Fruit fly (Drosophila melanogaster) whole organism, embryonic: ENCODE measurements around the gene CG6163.

Source experiments
- Aef1 ChIP-seq: fragments of 200-800 bp; sonication (Bioruptor generic); IDR thresholded peaks from 3 replicates; pipeline ENCODE4 v1.3.6; 2022; ENCODE audit warnings: missing biosample characterization, missing genetic modification characterization
- C15 ChIP-seq: fragments of 200-800 bp; sonication (Bioruptor generic); IDR thresholded peaks from 3 replicates; pipeline ENCODE4 v1.3.6; 2022; ENCODE audit warnings: missing biosample characterization, missing genetic modification characterization
- CG10431 ChIP-seq: fragments of 200-800 bp; sonication (Bioruptor generic); optimal IDR thresholded peaks from 3 replicates; lab custom pipeline; 2018; ENCODE audit warnings: missing biosample characterization, mild to moderate bottlenecking, missing genetic modification characterization
- CG10462 ChIP-seq: fragments of 200-800 bp; sonication (Bioruptor generic); optimal IDR thresholded peaks from 2 replicates; lab custom pipeline; 2016; ENCODE audit warnings: missing biosample characterization, missing genetic modification characterization
- CG12299 ChIP-seq: fragments of 200-800 bp; sonication (Bioruptor generic); optimal IDR thresholded peaks from 2 replicates; lab custom pipeline; 2018; ENCODE audit warnings: missing biosample characterization, mild to moderate bottlenecking, missing genetic modification characterization
- CG13894 ChIP-seq: fragments of 200-800 bp; sonication (Bioruptor generic); optimal IDR thresholded peaks from 3 replicates; lab custom pipeline; 2018; ENCODE audit warnings: missing biosample characterization, mild to moderate bottlenecking, missing genetic modification characterization, moderate library complexity
- CG15073 ChIP-seq: fragments of 200-800 bp; sonication (Bioruptor generic); optimal IDR thresholded peaks from 2 replicates; lab custom pipeline; 2016; ENCODE audit warnings: missing biosample characterization, missing genetic modification characterization
- CG1647 ChIP-seq: fragments of 200-800 bp; sonication (Bioruptor generic); optimal IDR thresholded peaks from 3 replicates; lab custom pipeline; 2016; ENCODE audit warnings: missing biosample characterization, missing genetic modification characterization
- CG18262 ChIP-seq: fragments of 200-800 bp; optimal IDR thresholded peaks from 3 replicates; lab custom pipeline; 2019; ENCODE audit warnings: missing biosample characterization, mild to moderate bottlenecking, missing genetic modification characterization, moderate library complexity
- CG18764 ChIP-seq: fragments of 200-800 bp; sonication (Bioruptor generic); optimal IDR thresholded peaks from 3 replicates; lab custom pipeline; 2016; ENCODE audit warnings: missing biosample characterization, missing genetic modification characterization
- CG2199 ChIP-seq: fragments of 200-800 bp; sonication (Bioruptor generic); IDR thresholded peaks from 3 replicates; pipeline ENCODE4 v1.3.6; 2022; ENCODE audit warnings: missing biosample characterization, missing genetic modification characterization
- CG2678 ChIP-seq: fragments of 200-800 bp; sonication (Bioruptor generic); optimal IDR thresholded peaks from 3 replicates; lab custom pipeline; 2019; ENCODE audit warnings: missing biosample characterization, mild to moderate bottlenecking, missing genetic modification characterization, moderate library complexity
- CG30403 ChIP-seq: fragments of 200-800 bp; sonication (Bioruptor generic); optimal IDR thresholded peaks from 3 replicates; lab custom pipeline; 2016; ENCODE audit warnings: missing biosample characterization, missing genetic modification characterization
- CG4424 ChIP-seq: fragments of 200-800 bp; sonication (Bioruptor generic); optimal IDR thresholded peaks from 3 replicates; lab custom pipeline; 2016; ENCODE audit warnings: missing biosample characterization, missing genetic modification characterization
- CG5245 ChIP-seq: fragments of 200-800 bp; sonication (Bioruptor generic); optimal IDR thresholded peaks from 3 replicates; lab custom pipeline; 2016; ENCODE audit warnings: missing biosample characterization, missing genetic modification characterization
- CG5953 ChIP-seq: fragments of 200-800 bp; sonication (Bioruptor generic); IDR thresholded peaks from 2 replicates; pipeline ENCODE4 v1.3.6; 2022; ENCODE audit warnings: missing biosample characterization, missing genetic modification characterization
- CG6689 ChIP-seq: fragments of 200-800 bp; sonication (Bioruptor generic); IDR thresholded peaks from 2 replicates; pipeline ENCODE4 v1.3.6; 2022; ENCODE audit warnings: missing biosample characterization, missing genetic modification characterization
- D ChIP-seq, 2 experiments: fragments of 200-800 bp in 1 of 2; fragments of >200 bp in 1 of 2; sonication (Bioruptor generic) in 1 of 2; optimal IDR thresholded peaks; 2 replicates in 1 of 2; 3 replicates in 1 of 2; lab custom pipeline; 2017; ENCODE audit warnings: mild to moderate bottlenecking in 1 of 2, missing biosample characterization in 1 of 2, missing genetic modification characterization in 1 of 2, missing genetic modification reagents in 1 of 2
- E2f1 ChIP-seq: fragments of 200-800 bp; sonication (Bioruptor generic); IDR thresholded peaks from 2 replicates; pipeline ENCODE4 v1.3.6; 2022; ENCODE audit warnings: missing biosample characterization, missing genetic modification characterization
- Ets65A ChIP-seq: fragments of 200-800 bp; sonication (Bioruptor generic); peaks from one replicate; lab custom pipeline; 2016; ENCODE audit warnings: missing biosample characterization, missing genetic modification characterization
- Hmr ChIP-seq: fragments of 200-800 bp; sonication (Bioruptor generic); optimal IDR thresholded peaks from 3 replicates; lab custom pipeline; 2017; ENCODE audit warnings: mild to moderate bottlenecking, missing biosample characterization, missing genetic modification reagents, missing genetic modification characterization
- Hr3 ChIP-seq: fragments of 200-800 bp; sonication (Bioruptor generic); optimal IDR thresholded peaks from 3 replicates; lab custom pipeline; 2016; ENCODE audit warnings: missing biosample characterization, missing genetic modification characterization
- Hr39 ChIP-seq: fragments of >200 bp; optimal IDR thresholded peaks from 2 replicates; lab custom pipeline; 2017
- Hsf ChIP-seq: fragments of 200-800 bp; sonication (Bioruptor generic); optimal IDR thresholded peaks from 3 replicates; lab custom pipeline; 2016; ENCODE audit warnings: missing biosample characterization, missing genetic modification characterization
- Opbp ChIP-seq: fragments of 200-800 bp; sonication (Bioruptor generic); IDR thresholded peaks from 3 replicates; pipeline ENCODE4 v1.3.6; 2022; ENCODE audit warnings: missing biosample characterization, missing genetic modification characterization; ENCODE audit not compliant: partially characterized antibody
- ato ChIP-seq: fragments of 200-800 bp; sonication (Bioruptor generic); IDR thresholded peaks from 2 replicates; pipeline ENCODE4 v1.3.6; 2022; ENCODE audit warnings: missing biosample characterization, missing genetic modification characterization; ENCODE audit not compliant: partially characterized antibody
- bigmax ChIP-seq: fragments of 200-800 bp; sonication (Bioruptor generic); optimal IDR thresholded peaks from 2 replicates; lab custom pipeline; 2018; ENCODE audit warnings: missing biosample characterization, mild to moderate bottlenecking, missing genetic modification characterization
- chinmo ChIP-seq: fragments of 200-800 bp; sonication (Bioruptor generic); IDR thresholded peaks from 4 replicates; pipeline ENCODE4 v1.3.6; 2022; ENCODE audit warnings: missing biosample characterization, missing genetic modification characterization; ENCODE audit not compliant: partially characterized antibody
- cwo ChIP-seq: fragments of 200-800 bp; sonication (Bioruptor generic); optimal IDR thresholded peaks from 3 replicates; lab custom pipeline; 2017; ENCODE audit warnings: missing biosample characterization, missing genetic modification characterization, mild to moderate bottlenecking, moderate library complexity, missing genetic modification reagents
- da ChIP-seq: fragments of 200-800 bp; sonication (Bioruptor generic); optimal IDR thresholded peaks from 2 replicates; lab custom pipeline; 2016; ENCODE audit warnings: missing biosample characterization, missing genetic modification characterization
- dimm ChIP-seq: fragments of 200-800 bp; sonication (Bioruptor generic); IDR thresholded peaks from 2 replicates; pipeline ENCODE4 v1.3.6; 2022; ENCODE audit warnings: missing biosample characterization, missing genetic modification characterization
- disco-r ChIP-seq: fragments of 200-800 bp; sonication (Bioruptor generic); optimal IDR thresholded peaks from 2 replicates; lab custom pipeline; 2016; ENCODE audit warnings: missing biosample characterization, missing genetic modification characterization
- en ChIP-seq: fragments of 200-800 bp; sonication (Bioruptor generic); optimal IDR thresholded peaks from 2 replicates; lab custom pipeline; 2016; ENCODE audit warnings: missing biosample characterization, missing genetic modification characterization
- esg ChIP-seq: fragments of 200-800 bp; sonication (Bioruptor generic); conservative IDR thresholded peaks from 2 replicates; pipeline ENCODE4 v1.3.6; 2022; ENCODE audit warnings: missing biosample characterization, missing genetic modification characterization
- fd3F ChIP-seq: fragments of 200-800 bp; sonication (Bioruptor generic); optimal IDR thresholded peaks from 2 replicates; lab custom pipeline; 2018; ENCODE audit warnings: missing biosample characterization, mild to moderate bottlenecking, missing genetic modification characterization, moderate library complexity
- fru ChIP-seq: fragments of >200 bp; optimal IDR thresholded peaks from 2 replicates; lab custom pipeline; 2017
- gfzf ChIP-seq: fragments of 200-800 bp; sonication (Bioruptor generic); optimal IDR thresholded peaks from 2 replicates; lab custom pipeline; 2016; ENCODE audit warnings: missing biosample characterization, mild to moderate bottlenecking, missing genetic modification characterization, moderate library complexity
- gsb ChIP-seq: fragments of 200-800 bp; sonication (Bioruptor generic); IDR thresholded peaks from 2 replicates; pipeline ENCODE4 v1.3.6; 2022; ENCODE audit warnings: missing biosample characterization, missing genetic modification characterization
- insv ChIP-seq, 2 experiments: fragments of 200-800 bp; sonication (Bioruptor generic); optimal IDR thresholded peaks; 3 replicates each; lab custom pipeline; 2016 to 2018; ENCODE audit warnings: missing biosample characterization in 2 of 2, missing genetic modification characterization in 2 of 2
- kay ChIP-seq: fragments of 200-800 bp; sonication (Bioruptor generic); optimal IDR thresholded peaks from 2 replicates; lab custom pipeline; 2016; ENCODE audit warnings: missing biosample characterization, missing genetic modification characterization
- lola ChIP-seq, 3 experiments: fragments of >200 bp in 2 of 3; fragments of 200-800 bp in 1 of 3; sonication (Bioruptor generic) in 1 of 3; optimal IDR thresholded peaks; 2 replicates each; lab custom pipeline; 2017 to 2019; ENCODE audit warnings: missing biosample characterization in 3 of 3, missing genetic modification characterization in 3 of 3, mild to moderate bottlenecking in 1 of 3, moderate library complexity in 1 of 3
- maf-S ChIP-seq: fragments of 200-800 bp; sonication (Bioruptor generic); optimal IDR thresholded peaks from 2 replicates; lab custom pipeline; 2016; ENCODE audit warnings: missing biosample characterization, missing genetic modification characterization
- pb ChIP-seq: fragments of 200-800 bp; sonication (Bioruptor generic); optimal IDR thresholded peaks from 3 replicates; lab custom pipeline; 2016; ENCODE audit warnings: missing biosample characterization, missing genetic modification characterization
- pita ChIP-seq: fragments of 200-800 bp; sonication (Bioruptor generic); optimal IDR thresholded peaks from 2 replicates; lab custom pipeline; 2017; ENCODE audit warnings: missing biosample characterization, mild to moderate bottlenecking, missing genetic modification characterization
- prd ChIP-seq, 3 experiments: fragments of >200 bp in 2 of 3; fragments of 200-800 bp in 1 of 3; sonication (Bioruptor generic) in 1 of 3; optimal IDR thresholded peaks in 2 of 3; IDR thresholded peaks in 1 of 3; 2 replicates in 2 of 3; 3 replicates in 1 of 3; pipeline versions ENCODE4 v1.3.6 to Lab custom; 2017 to 2022; ENCODE audit warnings: missing biosample characterization in 1 of 3, missing genetic modification characterization in 1 of 3
- psq ChIP-seq: fragments of 200-800 bp; sonication (Bioruptor generic); optimal IDR thresholded peaks from 2 replicates; lab custom pipeline; 2017; ENCODE audit warnings: missing biosample characterization, missing genetic modification characterization
- sug ChIP-seq: fragments of 200-800 bp; optimal IDR thresholded peaks from 2 replicates; lab custom pipeline; 2019; ENCODE audit warnings: missing biosample characterization, mild to moderate bottlenecking, missing genetic modification characterization, moderate library complexity
- tgo ChIP-seq: fragments of 200-800 bp; sonication (Bioruptor generic); IDR thresholded peaks from 3 replicates; pipeline ENCODE4 v1.3.6; 2022; ENCODE audit warnings: missing biosample characterization, missing genetic modification characterization
- twi ChIP-seq: fragments of 200-800 bp; optimal IDR thresholded peaks from 2 replicates; lab custom pipeline; 2019; ENCODE audit warnings: missing biosample characterization, mild to moderate bottlenecking, missing genetic modification characterization, moderate library complexity
- vvl ChIP-seq: fragments of 200-800 bp; sonication (Bioruptor generic); IDR thresholded peaks from 2 replicates; pipeline ENCODE4 v1.3.6; 2022; ENCODE audit warnings: missing biosample characterization, missing genetic modification characterization
- wek ChIP-seq: fragments of 200-800 bp; sonication (Bioruptor generic); optimal IDR thresholded peaks from 3 replicates; lab custom pipeline; 2018; ENCODE audit warnings: missing biosample characterization, mild to moderate bottlenecking, missing genetic modification characterization, moderate library complexity
- yki ChIP-seq: fragments of >200 bp; optimal IDR thresholded peaks from 3 replicates; lab custom pipeline; 2018

CG6163 gene

dm6 chr3L:11342533-11343065 is 22.1 kb downstream of the CG6163 start (continued):
- TF ChIP-seq gfzf (GFP tag; lab: Kevin White, UChicago), result no peak
- TF ChIP-seq psq (GFP tag; lab: Kevin White, UChicago), result no peak
- no peak for TF ChIP-seq E2f1 (GFP tag; lab: Robert Waterston, UW)
- TF ChIP-seq dimm (GFP tag; lab: Robert Waterston, UW), result no peak
- no peak for TF ChIP-seq C15 (GFP tag; lab: Robert Waterston, UW)
- TF ChIP-seq CG13894 (tag; lab: Kevin White, UChicago), result peak; percentile 7
- no peak for TF ChIP-seq esg (GFP tag; lab: Robert Waterston, UW)
- no peak for TF ChIP-seq fd3F (GFP tag; lab: Kevin White, UChicago)
- TF ChIP-seq twi (tag; lab: Kevin White, UChicago), result no peak
- no peak for TF ChIP-seq CG6689 (GFP tag; lab: Robert Waterston, UW)
- no peak for TF ChIP-seq CG12299 (tag; lab: Kevin White, UChicago)
- TF ChIP-seq CG30403 (GFP tag; lab: Kevin White, UChicago), result no peak
- no peak for TF ChIP-seq CG10462
- no peak for TF ChIP-seq Hr39 (lab: Kevin White, UChicago)
- no peak for TF ChIP-seq CG1647 (GFP tag; lab: Kevin White, UChicago)
- TF ChIP-seq pb (GFP tag; lab: Kevin White, UChicago), result no peak
- TF ChIP-seq CG15073, result no peak
- TF ChIP-seq da (GFP tag; lab: Kevin White, UChicago), result no peak
- TF ChIP-seq D (optimal IDR thresholded peaks at IDR 0.05; lab: Kevin White, UChicago), result peak; percentile 53
- TF ChIP-seq D (GFP tag; optimal IDR thresholded peaks at IDR 0.05; lab: Kevin White, UChicago), result no peak
- no peak for TF ChIP-seq sug (tag; lab: Kevin White, UChicago)
- no peak for TF ChIP-seq CG10431
- no peak for TF ChIP-seq ato (GFP tag; lab: Robert Waterston, UW)
- TF ChIP-seq yki, result no peak
- TF ChIP-seq CG2678 (tag; lab: Kevin White, UChicago), result peak; percentile 11
- no peak for TF ChIP-seq gsb (GFP tag; lab: Robert Waterston, UW)
- no peak for TF ChIP-seq pita (GFP tag; lab: Kevin White, UChicago)
- TF ChIP-seq CG2199 (GFP tag; lab: Robert Waterston, UW), result 0 out of 3 replicates have a peak, but pooled peaks have one; percentile 16
- no peak for TF ChIP-seq Opbp (GFP tag; lab: Robert Waterston, UW)
- TF ChIP-seq prd (optimal IDR thresholded peaks at IDR 0.05; lab: Kevin White, UChicago), result no peak
- peak; percentile 26; the same call in 1 of the 3 replicates for TF ChIP-seq prd (GFP tag; IDR thresholded peaks at IDR 0.05; lab: Robert Waterston, UW)
- no peak for TF ChIP-seq cwo (GFP tag; lab: Kevin White, UChicago)
- TF ChIP-seq Hr3 (GFP tag; lab: Kevin White, UChicago), result no peak
- TF ChIP-seq chinmo (GFP tag; lab: Robert Waterston, UW), result no peak
- no peak for TF ChIP-seq Hsf (GFP tag; lab: Kevin White, UChicago)
- no peak for TF ChIP-seq fru (lab: Kevin White, UChicago)
- TF ChIP-seq vvl (GFP tag; lab: Robert Waterston, UW), result peak; percentile 66
- no peak for TF ChIP-seq CG5953 (GFP tag; lab: Robert Waterston, UW)
- no peak for TF ChIP-seq wek (GFP tag; lab: Kevin White, UChicago)
- no peak for TF ChIP-seq kay (GFP tag; lab: Kevin White, UChicago)
- TF ChIP-seq lola (GFP tag; optimal IDR thresholded peaks at IDR 0.05; lab: Kevin White, UChicago), result no peak
- TF ChIP-seq maf-S (GFP tag; lab: Kevin White, UChicago), result no peak
- TF ChIP-seq CG18764 (GFP tag; lab: Kevin White, UChicago), result no peak
- peak; percentile 14 for TF ChIP-seq Hmr
- TF ChIP-seq CG5245 (GFP tag; lab: Kevin White, UChicago), result no peak
- no peak for TF ChIP-seq CG4424 (GFP tag; lab: Kevin White, UChicago)
- TF ChIP-seq CG18262 (tag; lab: Kevin White, UChicago), result no peak
- TF ChIP-seq en, result no peak
- no peak for TF ChIP-seq disco-r (GFP tag; lab: Kevin White, UChicago)
- no peak for TF ChIP-seq Ets65A (GFP tag; lab: Kevin White, UChicago)
- peak in 1 of 2 experiments; percentile 1 for TF ChIP-seq insv (GFP tag; optimal IDR thresholded peaks at IDR 0.05; lab: Kevin White, UChicago)
- TF ChIP-seq tgo, result no peak
- no peak for TF ChIP-seq Aef1 (GFP tag; lab: Robert Waterston, UW)
- TF ChIP-seq bigmax, result no peak
